Worm (Caenorhabditis elegans) whole organism, L4 larva: Measurements from ENCODE around the gene F09G2.1.

Experiments used
- ZK546.5 ChIP-seq, 2 experiments: sonication (generic microtip); optimal IDR thresholded peaks; 2 replicates each; lab custom pipeline; 2017; ENCODE audit warnings: missing biosample characterization in 2 of 2, missing genetic modification characterization in 2 of 2
- aly-2 ChIP-seq: sonication (generic microtip); optimal IDR thresholded peaks from 2 replicates; lab custom pipeline; 2018; ENCODE audit warnings: missing biosample characterization, missing genetic modification characterization
- ceh-20 ChIP-seq: fragments of 200-800 bp; sonication (Bioruptor generic); IDR thresholded peaks from 2 replicates; pipeline ENCODE4 v1.3.6; 2022; ENCODE audit warnings: missing genetic modification reagents, missing genetic modification characterization, missing compliant biosample characterization
- ces-1 ChIP-seq: fragments of 150-350 bp; sonication (generic microtip); optimal IDR thresholded peaks from 4 replicates; lab custom pipeline; 2014; ENCODE audit warnings: missing biosample characterization, missing genetic modification reagents, missing genetic modification characterization
- fkh-10 ChIP-seq: fragments of 150-350 bp; optimal IDR thresholded peaks from 2 replicates; lab custom pipeline; 2014; ENCODE audit warnings: missing biosample characterization, missing genetic modification reagents, missing genetic modification characterization
- fos-1 ChIP-seq: fragments of 150-350 bp; optimal IDR thresholded peaks from 2 replicates; lab custom pipeline; 2014; ENCODE audit warnings: missing biosample characterization, missing genetic modification characterization
- hlh-11 ChIP-seq: fragments of 200-800 bp; sonication (Bioruptor generic); optimal IDR thresholded peaks from 2 replicates; lab custom pipeline; 2018; ENCODE audit warnings: mild to moderate bottlenecking, missing genetic modification characterization, missing compliant biosample characterization
- lin-15B ChIP-seq: fragments of 150-350 bp; sonication (generic microtip); optimal IDR thresholded peaks from 3 replicates; lab custom pipeline; 2014; ENCODE audit warnings: missing biosample characterization, missing genetic modification characterization
- lsy-2 ChIP-seq, 2 experiments: fragments of 150-350 bp in 1 of 2; sonication (generic microtip) in 1 of 2; optimal IDR thresholded peaks; 2 replicates each; lab custom pipeline; 2014 to 2017; ENCODE audit warnings: missing biosample characterization in 2 of 2, missing genetic modification characterization in 2 of 2
- pqm-1 ChIP-seq: sonication (generic microtip); optimal IDR thresholded peaks from 2 replicates; lab custom pipeline; 2017; ENCODE audit warnings: missing biosample characterization, missing genetic modification characterization
- snpc-4 ChIP-seq: fragments of 150-350 bp; optimal IDR thresholded peaks from 2 replicates; lab custom pipeline; 2014; ENCODE audit warnings: missing biosample characterization, missing genetic modification characterization
- unc-130 ChIP-seq: sonication (generic microtip); optimal IDR thresholded peaks from 2 replicates; lab custom pipeline; 2016; ENCODE audit warnings: missing genetic modification reagents, missing genetic modification characterization, missing compliant biosample characterization
- unc-39 ChIP-seq: sonication (generic microtip); optimal IDR thresholded peaks from 2 replicates; lab custom pipeline; 2017; ENCODE audit warnings: missing biosample characterization, missing genetic modification characterization
- ztf-11 ChIP-seq: fragments of 150-350 bp; optimal IDR thresholded peaks from 2 replicates; lab custom pipeline; 2014; ENCODE audit warnings: missing biosample characterization, missing genetic modification characterization

ce11 chrV:7225894-7226293, 25.9 kb downstream of the F09G2.1 start:
- TF ChIP-seq lin-15B (tag; lab: Kevin White, UChicago) (no peak), ztf-11 (no peak), pqm-1 (tag; lab: Kevin White, UChicago) (no peak), lsy-2 (tag; optimal IDR thresholded peaks at IDR 0.05; lab: Kevin White, UChicago) (no peak), fos-1 (no peak), unc-130 (GFP tag; lab: Kevin White, UChicago) (no peak), ZK546.5 (tag; optimal IDR thresholded peaks at IDR 0.05; lab: Kevin White, UChicago) (no peak), ceh-20 (no peak), aly-2 (tag; lab: Kevin White, UChicago) (no peak), ces-1 (GFP tag; lab: Kevin White, UChicago) (no peak), snpc-4 (tag; lab: Kevin White, UChicago) (no peak), hlh-11 (tag; lab: Kevin White, UChicago) (no peak), unc-39 (tag; lab: Kevin White, UChicago) (no peak), fkh-10 (GFP tag; lab: Kevin White, UChicago) (no peak)
